Worm (Caenorhabditis elegans): Measurements from ENCODE around the gene srsx-37.
"Not testable (repeated sequence)": the region's sequence is repeated elsewhere in the genome, so short reads cannot be mapped to it uniquely, and the experiment has no call there.

srsx-37 gene

ce11 chrV:15252082-15252481 is 6.9 kb downstream of the srsx-37 start, which contains the start of gene srbc-76:
TSS of gene srbc-76 (plus strand) at chrV:15252382.
- TF ChIP-seq unc-130 (tag; optimal IDR thresholded peaks at IDR 0.05) = no peak
- TF ChIP-seq fos-1 (tag; optimal IDR thresholded peaks at IDR 0.05) = no peak
- TF ChIP-seq ceh-82 (tag; optimal IDR thresholded peaks at IDR 0.05) = no peak
- TF ChIP-seq lsy-2 (tag; optimal IDR thresholded peaks at IDR 0.05) = no peak
- no peak for TF ChIP-seq irx-1 (tag; optimal IDR thresholded peaks at IDR 0.05)
- TF ChIP-seq zip-4 (GFP tag; optimal IDR thresholded peaks at IDR 0.05) = no peak
- no peak for TF ChIP-seq grh-1 (GFP tag; IDR thresholded peaks at IDR 0.05)
- no peak for TF ChIP-seq hpl-2 (GFP tag; optimal IDR thresholded peaks at IDR 0.05)
- no peak for TF ChIP-seq C34B4.2 (tag; optimal IDR thresholded peaks at IDR 0.05)
- TF ChIP-seq efl-3 (GFP tag; optimal IDR thresholded peaks at IDR 0.05) = no peak
- no peak for TF ChIP-seq nhr-85 (tag)

- not testable (repeated sequence) for TF ChIP-seq efl-3 (GFP tag; optimal IDR thresholded peaks at IDR 0.05); vab-15 (tag; optimal IDR thresholded peaks at IDR 0.05); egl-27 (tag; optimal IDR thresholded peaks at IDR 0.05)
These were observed 8.6 kb downstream of the srsx-37 start, which contains the start of gene srd-28 for ce11 chrV:15250304-15250703. TSS of gene srd-28 (plus strand) at chrV:15250604.

- TF ChIP-seq unc-98 (GFP tag; IDR thresholded peaks at IDR 0.05) (no peak), sup-37 (GFP tag; optimal IDR thresholded peaks at IDR 0.05) (no peak), hlh-4 (tag; optimal IDR thresholded peaks at IDR 0.05) (no peak), efl-3 (GFP tag; optimal IDR thresholded peaks at IDR 0.05) (no peak), fkh-4 (tag; optimal IDR thresholded peaks at IDR 0.05; ENCODE audit: borderline replicate concordance) (no peak), ceh-90 (tag; optimal IDR thresholded peaks at IDR 0.05) (no peak), egl-27 (tag; optimal IDR thresholded peaks at IDR 0.05) (no peak), sox-4 (tag; optimal IDR thresholded peaks at IDR 0.05) (no peak)
These were observed 14.5 kb downstream of the srsx-37 start, which contains the start of gene kin-30 for ce11 chrV:15244456-15244855. TSS of gene kin-30 (plus strand) at chrV:15244756.

- TF ChIP-seq nhr-19 (GFP tag; conservative IDR thresholded peaks at IDR 0.05) (no peak), aha-1 (tag; optimal IDR thresholded peaks at IDR 0.05) (no peak), lin-39 (tag; optimal IDR thresholded peaks at IDR 0.05) (no peak), nhr-76 (tag; optimal IDR thresholded peaks at IDR 0.05) (no peak), dpl-1 (GFP tag; optimal IDR thresholded peaks at IDR 0.05) (no peak), lsy-2 (tag; optimal IDR thresholded peaks at IDR 0.05) (no peak), ztf-4 (tag; optimal IDR thresholded peaks at IDR 0.05) (no peak), lin-13 (GFP tag; optimal IDR thresholded peaks at IDR 0.05) (no peak), tbx-2 (tag; optimal IDR thresholded peaks at IDR 0.05) (no peak), irx-1 (tag; optimal IDR thresholded peaks at IDR 0.05) (no peak), xbp-1 (tag; optimal IDR thresholded peaks at IDR 0.05) (no peak), F16B12.6 (tag; optimal IDR thresholded peaks at IDR 0.05) (no peak), hlh-4 (tag; optimal IDR thresholded peaks at IDR 0.05) (no peak), lir-3 (tag; optimal IDR thresholded peaks at IDR 0.05; ENCODE audit: poor library complexity) (no peak), swsn-7 (tag; optimal IDR thresholded peaks at IDR 0.05) (no peak), hlh-17 (GFP tag; optimal IDR thresholded peaks at IDR 0.05; ENCODE audit: borderline replicate concordance) (no peak), mab-9 (GFP tag; IDR thresholded peaks at IDR 0.05) (no peak), nhr-20 (tag; optimal IDR thresholded peaks at IDR 0.05) (no peak), sup-37 (GFP tag; optimal IDR thresholded peaks at IDR 0.05) (no peak)
These were observed 17.7 kb downstream of the srsx-37 start, which contains the start of gene chil-12 for ce11 chrV:15241259-15241658. TSS of gene chil-12 (plus strand) at chrV:15241559.

ce11 chrV:15240215-15240614 is 18.7 kb downstream of the srsx-37 start, which contains the start of gene srw-11:
TSS of gene srw-11 (minus strand) at chrV:15240315.
- TF ChIP-seq nhr-77 (tag; optimal IDR thresholded peaks at IDR 0.05) (no peak), lin-14 (GFP tag; optimal IDR thresholded peaks at IDR 0.05) (no peak), aly-2 (tag; optimal IDR thresholded peaks at IDR 0.05) (no peak), nhr-90 (tag; optimal IDR thresholded peaks at IDR 0.05; ENCODE audit: poor library complexity) (no peak), jun-1 (tag; optimal IDR thresholded peaks at IDR 0.05) (no peak), hlh-4 (tag; optimal IDR thresholded peaks at IDR 0.05) (no peak), mef-2 (tag; optimal IDR thresholded peaks at IDR 0.05) (no peak), ets-5 (GFP tag; IDR thresholded peaks at IDR 0.05) (no peak), snu-23 (GFP tag; optimal IDR thresholded peaks at IDR 0.05) (no peak), hlh-17 (GFP tag; optimal IDR thresholded peaks at IDR 0.05; ENCODE audit: borderline replicate concordance) (no peak), egl-27 (tag; optimal IDR thresholded peaks at IDR 0.05) (no peak), nhr-237 (tag; optimal IDR thresholded peaks at IDR 0.05) (no peak), blmp-1 (tag; optimal IDR thresholded peaks at IDR 0.05) (no peak), snpc-4 (tag; optimal IDR thresholded peaks at IDR 0.05) (no peak), nhr-71 (tag; optimal IDR thresholded peaks at IDR 0.05) (no peak), F16B12.6 (tag; optimal IDR thresholded peaks at IDR 0.05) (no peak), swsn-7 (tag; optimal IDR thresholded peaks at IDR 0.05) (no peak)

Measured in whole organism, L1 larva.